Fruit fly (Drosophila melanogaster): ENCODE results near the gene GstD9.

DNA sequence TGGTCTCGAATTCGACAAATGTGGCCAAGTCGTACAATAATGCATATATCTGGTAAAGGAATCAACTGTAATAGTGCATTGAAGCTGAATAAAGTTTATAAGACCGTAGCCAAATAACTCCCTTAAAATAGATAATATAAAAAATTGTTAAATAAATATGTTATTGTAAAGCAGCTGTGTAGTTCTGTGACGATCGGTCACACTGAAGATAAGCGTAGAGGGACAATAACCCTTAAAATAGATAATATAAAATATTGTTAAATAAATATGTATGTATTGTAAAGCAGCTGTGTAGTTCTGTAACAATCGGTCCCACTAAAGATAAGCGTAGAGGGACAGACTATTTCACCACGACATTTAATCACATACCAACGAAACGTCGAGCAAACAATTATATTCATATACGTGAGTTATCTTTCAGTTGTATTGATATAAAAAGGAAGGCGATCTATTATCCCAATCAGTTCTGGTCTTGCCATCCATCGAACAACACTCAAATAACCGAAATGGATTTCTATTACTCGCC, 8.0 kb upstream of the GstD9 start, which contains the start of gene GstD5:
- no peak for TF ChIP-seq CG18599 (GFP tag; optimal IDR thresholded peaks at IDR 0.05)
- TF ChIP-seq ro (GFP tag; IDR thresholded peaks at IDR 0.05): no peak
- TF ChIP-seq CG12769 (tag; optimal IDR thresholded peaks at IDR 0.05): no peak
- no peak for TF ChIP-seq z (GFP tag; IDR thresholded peaks at IDR 0.05)
- TF ChIP-seq Ptx1 (GFP tag; IDR thresholded peaks at IDR 0.05): no peak
- no peak for TF ChIP-seq sqz (GFP tag; optimal IDR thresholded peaks at IDR 0.05)
- no peak for TF ChIP-seq slp2 (GFP tag; optimal IDR thresholded peaks at IDR 0.05)
- no peak for TF ChIP-seq ap (GFP tag; IDR thresholded peaks at IDR 0.05)
- TF ChIP-seq bigmax (GFP tag; optimal IDR thresholded peaks at IDR 0.05): no peak
